Worm (Caenorhabditis elegans) whole organism, early embryonic: ENCODE data around the gene vnut-1.

Experiments
- B0310.2 ChIP-seq: sonication (generic microtip); optimal IDR thresholded peaks from 2 replicates; lab custom pipeline; 2016; ENCODE audit warnings: mild to moderate bottlenecking, missing genetic modification characterization, missing compliant biosample characterization
- ets-7 ChIP-seq: sonication (generic microtip); optimal IDR thresholded peaks from 2 replicates; lab custom pipeline; 2016; ENCODE audit warnings: missing genotype, missing genetic modification characterization, missing compliant biosample characterization
- flt-1 ChIP-seq: fragments of 200-800 bp; sonication (Bioruptor generic); IDR thresholded peaks from 2 replicates; pipeline ENCODE4 v1.3.6; 2022; ENCODE audit warnings: missing genetic modification characterization, missing compliant biosample characterization
- sea-1 ChIP-seq: fragments of 200-800 bp; sonication (Bioruptor generic); conservative IDR thresholded peaks from 2 replicates; pipeline ENCODE4 v1.3.6; 2022; ENCODE audit warnings: missing genetic modification characterization, missing compliant biosample characterization

- no peak for TF ChIP-seq flt-1
- TF ChIP-seq B0310.2 (tag; lab: Kevin White, UChicago), result no peak
- TF ChIP-seq sea-1 (GFP tag; lab: Robert Waterston, UW), result no peak
- TF ChIP-seq ets-7 (tag; lab: Kevin White, UChicago), result no peak
These were observed 37.5 kb downstream of the vnut-1 start for ce11 chrII:14527104-14527503.
